Worm (Caenorhabditis elegans): ENCODE results near the gene ugt-29.

- TF ChIP-seq mab-5 (tag; optimal IDR thresholded peaks at IDR 0.05) (no peak), elt-1 (tag; optimal IDR thresholded peaks at IDR 0.05; ENCODE audit: borderline replicate concordance, insufficient read depth) (no peak), lin-13 (tag; optimal IDR thresholded peaks at IDR 0.05) (no peak), snpc-4 (tag; optimal IDR thresholded peaks at IDR 0.05) (no peak), lsy-2 (tag; optimal IDR thresholded peaks at IDR 0.05) (no peak), drap-1 (GFP tag; optimal IDR thresholded peaks at IDR 0.05) (no peak), pha-4 (tag; optimal IDR thresholded peaks at IDR 0.05) (no peak), blmp-1 (tag; optimal IDR thresholded peaks at IDR 0.05) (no peak)
Measured at ce11 chrV:689538-689937, 9.9 kb downstream of the ugt-29 start.
